Fruit fly (Drosophila melanogaster): ENCODE data around the gene meso18E.

- TF ChIP-seq CG11617 (GFP tag; optimal IDR thresholded peaks at IDR 0.05) (no peak), CG7101 (tag; optimal IDR thresholded peaks at IDR 0.05) (no peak), bab1 (GFP tag; optimal IDR thresholded peaks at IDR 0.05) (no peak), ovo (GFP tag; optimal IDR thresholded peaks at IDR 0.05) (no peak), CG14711 (tag; optimal IDR thresholded peaks at IDR 0.05) (no peak), CG33017 (tag; optimal IDR thresholded peaks at IDR 0.05) (no peak), CG12768 (GFP tag; optimal IDR thresholded peaks at IDR 0.05) (no peak), CG1620 (GFP tag; optimal IDR thresholded peaks at IDR 0.05) (no peak), CG5204 (GFP tag; optimal IDR thresholded peaks at IDR 0.05) (no peak), cic (GFP tag; optimal IDR thresholded peaks at IDR 0.05) (no peak), kay (GFP tag; ENCODE audit: borderline replicate concordance) (no peak), toe (GFP tag; optimal IDR thresholded peaks at IDR 0.05) (no peak), cnc (optimal IDR thresholded peaks at IDR 0.05) (no peak), CG7045 (GFP tag; optimal IDR thresholded peaks at IDR 0.05) (no peak)
Observed at dm6 chrX:19675662-19676061, 37.2 kb downstream of the meso18E start, which contains the start of gene et.

Measured in whole organism, adult.